Worm (Caenorhabditis elegans): Measurements from ENCODE around the gene nhr-32.
A peak's percentile ranks its signal among the peaks of the same experiment; 100 is the strongest.

- TF ChIP-seq elt-1 (tag; optimal IDR thresholded peaks at IDR 0.05) (peak; percentile 92), nhr-12 (tag; optimal IDR thresholded peaks at IDR 0.05) (no peak), ceh-16 (tag; optimal IDR thresholded peaks at IDR 0.05) (peak; percentile 14), crh-2 (tag; optimal IDR thresholded peaks at IDR 0.05) (peak; percentile 74), mdl-1 (tag; optimal IDR thresholded peaks at IDR 0.05) (peak; percentile 96), fos-1 (tag; optimal IDR thresholded peaks at IDR 0.05) (peak; percentile 64), snpc-4 (tag; optimal IDR thresholded peaks at IDR 0.05) (no peak), unc-62 (GFP tag; optimal IDR thresholded peaks at IDR 0.05) (no peak), lsy-2 (tag; optimal IDR thresholded peaks at IDR 0.05) (peak; percentile 1 to 71)
These were observed 365 bp upstream of the nhr-32 start for ce11 chrX:13251354-13251843.
